Worm (Caenorhabditis elegans) whole organism, L4 larva: ENCODE measurements around the gene srh-186.

ENCODE experiments used
- ama-1 ChIP-seq: fragments of 150-350 bp; optimal IDR thresholded peaks from 2 replicates; lab custom pipeline; 2014; ENCODE audit warnings: inconsistent platforms, mixed read lengths
- egl-43 ChIP-seq: fragments of 200-800 bp; sonication (Bioruptor generic); IDR thresholded peaks from 2 replicates; pipeline ENCODE4 v1.3.6; 2022; ENCODE audit warnings: missing genetic modification reagents, missing genetic modification characterization, missing compliant biosample characterization
- lim-7 ChIP-seq: fragments of 200-800 bp; sonication (Bioruptor generic); IDR thresholded peaks from 2 replicates; pipeline ENCODE4 v1.3.6; 2022; ENCODE audit warnings: missing genetic modification characterization, missing compliant biosample characterization
- lin-39 ChIP-seq: fragments of 150-350 bp; optimal IDR thresholded peaks from 2 replicates; lab custom pipeline; 2014; ENCODE audit warnings: missing biosample characterization, missing genetic modification reagents, missing genetic modification characterization
- spr-3 ChIP-seq: fragments of 200-800 bp; sonication (Bioruptor generic); optimal IDR thresholded peaks from 2 replicates; lab custom pipeline; 2018; ENCODE audit warnings: mild to moderate bottlenecking, missing genetic modification characterization, missing compliant biosample characterization
- unc-39 ChIP-seq: sonication (generic microtip); optimal IDR thresholded peaks from 2 replicates; lab custom pipeline; 2017; ENCODE audit warnings: missing biosample characterization, missing genetic modification characterization

DNA sequence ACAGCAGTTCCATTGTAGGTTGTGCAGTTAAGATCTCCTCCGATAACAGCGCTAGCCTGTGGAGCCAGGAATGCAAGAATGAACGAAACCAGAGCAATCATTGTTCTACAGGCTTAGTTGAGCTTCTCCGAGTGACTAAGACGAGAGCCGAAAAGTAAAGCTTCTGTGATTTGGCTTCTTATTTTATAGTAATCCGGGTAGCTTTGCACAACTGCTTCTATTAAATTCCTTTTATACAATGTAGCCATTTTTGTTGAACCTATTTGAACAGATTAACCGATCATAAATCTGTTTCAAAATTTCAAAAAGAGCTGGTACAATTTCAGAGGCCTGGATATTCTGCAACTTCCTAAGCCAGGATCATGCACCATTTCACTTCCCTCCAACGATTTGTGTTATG lies 38.1 kb upstream of the srh-186 start, which contains the start of gene F35E8.9:
- TF ChIP-seq unc-39 (tag; lab: Kevin White, UChicago) (no peak), spr-3 (GFP tag; lab: Kevin White, UChicago) (no peak), ama-1 (lab: Kevin White, UChicago) (no peak), egl-43 (no peak), lin-39 (tag; lab: Kevin White, UChicago) (no peak), lim-7 (no peak)
